In the genomic region with DNA sequence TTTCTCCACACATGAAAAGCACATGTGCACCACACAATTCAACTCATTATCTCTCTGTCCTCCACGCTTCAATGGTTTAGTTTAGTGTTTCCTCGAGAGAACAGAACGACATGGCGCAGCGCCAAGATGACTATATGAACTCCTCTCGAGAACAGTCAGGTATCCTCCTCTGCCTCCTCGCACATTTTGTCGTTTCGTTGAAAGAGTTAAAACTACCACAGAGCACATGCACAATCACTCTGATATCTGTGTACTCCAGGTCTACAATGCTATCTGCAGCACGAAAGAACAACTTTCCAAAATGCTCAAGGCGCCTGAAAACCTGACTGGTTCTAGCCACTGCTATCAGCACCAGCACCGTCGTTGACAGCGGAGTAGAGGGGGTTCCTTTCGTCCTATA, we compare ENCODE assay signal across 1 worm cellular context.
TF ChIP-seq lines count a peak whose summit lies in the region.

No protein-coding gene starts in this region.

TF ChIP-seq in whole organism, L4 larva, 104 proteins besides CTCF, POLR2A, EP300 and RAD21 (continued from another document):
- no peak for TF ChIP-seq Y75B8A.6 (GFP tag; IDR thresholded peaks at IDR 0.05; lab: Robert Waterston, UW)
- no peak for TF ChIP-seq sdz-12 (GFP tag; optimal IDR thresholded peaks at IDR 0.05; lab: Kevin White, UChicago)
- TF ChIP-seq tra-1 (GFP tag; IDR thresholded peaks at IDR 0.05; lab: Robert Waterston, UW): no peak
- TF ChIP-seq dmd-6 (GFP tag; IDR thresholded peaks at IDR 0.05; lab: Robert Waterston, UW): peak; percentile 91
- TF ChIP-seq mxl-3 (GFP tag; optimal IDR thresholded peaks at IDR 0.05; lab: Kevin White, UChicago): peak; percentile 52
- no peak for TF ChIP-seq zag-1 (tag; optimal IDR thresholded peaks at IDR 0.05; lab: Kevin White, UChicago)
- no peak for TF ChIP-seq F26F4.8 (GFP tag; conservative IDR thresholded peaks at IDR 0.05; lab: Robert Waterston, UW)
- TF ChIP-seq lin-39 (tag; optimal IDR thresholded peaks at IDR 0.05; lab: Kevin White, UChicago): no peak
- TF ChIP-seq nhr-42 (GFP tag; IDR thresholded peaks at IDR 0.05; lab: Robert Waterston, UW): no peak
- TF ChIP-seq madf-9 (GFP tag; conservative IDR thresholded peaks at IDR 0.05; lab: Robert Waterston, UW): no peak
- no peak for TF ChIP-seq dmd-8 (GFP tag; IDR thresholded peaks at IDR 0.05; lab: Robert Waterston, UW)
- TF ChIP-seq hlh-11 (tag; optimal IDR thresholded peaks at IDR 0.05; lab: Kevin White, UChicago): peak; percentile 83
- no peak for TF ChIP-seq arid-1 (GFP tag; conservative IDR thresholded peaks at IDR 0.05; lab: Robert Waterston, UW)
- no peak for TF ChIP-seq Y48G9A.11 (GFP tag; IDR thresholded peaks at IDR 0.05; lab: Robert Waterston, UW)
- TF ChIP-seq lin-15B (tag; optimal IDR thresholded peaks at IDR 0.05; lab: Kevin White, UChicago): no peak
- TF ChIP-seq R02D3.7 (tag; optimal IDR thresholded peaks at IDR 0.05; lab: Kevin White, UChicago): no peak
- TF ChIP-seq daf-8 (GFP tag; IDR thresholded peaks at IDR 0.05; lab: Robert Waterston, UW): no peak
- TF ChIP-seq aha-1 (tag; lab: Kevin White, UChicago): peak; percentile 85
- no peak for TF ChIP-seq ceh-82 (tag; optimal IDR thresholded peaks at IDR 0.05; lab: Kevin White, UChicago)
- no peak for TF ChIP-seq skn-1 (tag; optimal IDR thresholded peaks at IDR 0.05; lab: Kevin White, UChicago)
- TF ChIP-seq set-16 (GFP tag; IDR thresholded peaks at IDR 0.05; lab: Robert Waterston, UW): no peak
- no peak for TF ChIP-seq ceh-62 (tag; optimal IDR thresholded peaks at IDR 0.05; lab: Kevin White, UChicago)
- TF ChIP-seq egl-27 (tag; optimal IDR thresholded peaks at IDR 0.05; lab: Kevin White, UChicago): no peak
- TF ChIP-seq nhr-10 (tag; optimal IDR thresholded peaks at IDR 0.05; lab: Kevin White, UChicago): peak; percentile 17
- no peak for TF ChIP-seq ztf-7 (tag; optimal IDR thresholded peaks at IDR 0.05; lab: Kevin White, UChicago)
- no peak for TF ChIP-seq fos-1 (tag; optimal IDR thresholded peaks at IDR 0.05; lab: Kevin White, UChicago)
- no peak for TF ChIP-seq mes-2 (tag; optimal IDR thresholded peaks at IDR 0.05; lab: Kevin White, UChicago; ENCODE audit: poor library complexity, severe bottlenecking)
- TF ChIP-seq ceh-44 (GFP tag; IDR thresholded peaks at IDR 0.05; lab: Robert Waterston, UW): no peak
- no peak for TF ChIP-seq ama-1 (optimal IDR thresholded peaks at IDR 0.05; lab: Kevin White, UChicago)
- TF ChIP-seq mep-1 (tag; optimal IDR thresholded peaks at IDR 0.05; lab: Kevin White, UChicago): peak; percentile 21
- no peak for TF ChIP-seq vab-7 (GFP tag; IDR thresholded peaks at IDR 0.05; lab: Robert Waterston, UW)
- TF ChIP-seq madf-5 (GFP tag; IDR thresholded peaks at IDR 0.05; lab: Robert Waterston, UW): no peak
- no peak for TF ChIP-seq F49E8.2 (tag; optimal IDR thresholded peaks at IDR 0.05; lab: Kevin White, UChicago; ENCODE audit: borderline replicate concordance)
- TF ChIP-seq nhr-25 (tag; optimal IDR thresholded peaks at IDR 0.05; lab: Kevin White, UChicago; ENCODE audit: borderline replicate concordance, insufficient read depth): no peak
- TF ChIP-seq gei-8 (GFP tag; optimal IDR thresholded peaks at IDR 0.05; lab: Kevin White, UChicago): peak; percentile 12
- no peak for TF ChIP-seq lin-29 (GFP tag; IDR thresholded peaks at IDR 0.05; lab: Robert Waterston, UW)
- TF ChIP-seq zfp-3 (GFP tag; conservative IDR thresholded peaks at IDR 0.05; lab: Robert Waterston, UW): no peak
- TF ChIP-seq hlh-30 (tag; optimal IDR thresholded peaks at IDR 0.05; lab: Kevin White, UChicago; ENCODE audit: insufficient read depth): peak; percentile 37
- no peak for TF ChIP-seq nhr-237 (tag; optimal IDR thresholded peaks at IDR 0.05; lab: Kevin White, UChicago)
- TF ChIP-seq Y5F2A.4 (GFP tag; optimal IDR thresholded peaks at IDR 0.05; lab: Kevin White, UChicago): no peak
- TF ChIP-seq ctbp-1 (GFP tag; IDR thresholded peaks at IDR 0.05; lab: Robert Waterston, UW): 0 out of 2 replicates have a peak, but pooled peaks have one; percentile 39
- no peak for TF ChIP-seq dpl-1 (GFP tag; optimal IDR thresholded peaks at IDR 0.05; lab: Kevin White, UChicago)
- TF ChIP-seq nhr-28 (tag; optimal IDR thresholded peaks at IDR 0.05; lab: Kevin White, UChicago): peak; percentile 27
- 0 out of 2 replicates have a peak, but pooled peaks have one; percentile 17 for TF ChIP-seq hmg-1.1 (GFP tag; IDR thresholded peaks at IDR 0.05; lab: Robert Waterston, UW)
- TF ChIP-seq ZK337.2 (GFP tag; IDR thresholded peaks at IDR 0.05; lab: Robert Waterston, UW): no peak
- TF ChIP-seq zfp-2 (tag; optimal IDR thresholded peaks at IDR 0.05; lab: Kevin White, UChicago): no peak
- TF ChIP-seq ceh-28 (tag; optimal IDR thresholded peaks at IDR 0.05; lab: Kevin White, UChicago): no peak
- TF ChIP-seq spr-1 (tag; optimal IDR thresholded peaks at IDR 0.05; lab: Kevin White, UChicago): no peak
- no peak for TF ChIP-seq unc-62 (GFP tag; optimal IDR thresholded peaks at IDR 0.05 in 1 of 2; lab: Kevin White, UChicago)
- TF ChIP-seq unc-62 (tag; optimal IDR thresholded peaks at IDR 0.05; lab: Kevin White, UChicago): no peak
- TF ChIP-seq T20F7.1 (GFP tag; optimal IDR thresholded peaks at IDR 0.05; lab: Kevin White, UChicago): no peak
- TF ChIP-seq php-3 (GFP tag; IDR thresholded peaks at IDR 0.05; lab: Robert Waterston, UW): peak; percentile 74; the same call in 1 of the 2 replicates
- TF ChIP-seq saeg-2 (GFP tag; IDR thresholded peaks at IDR 0.05; lab: Robert Waterston, UW): no peak
- peak; percentile 6 for TF ChIP-seq zip-2 (tag; optimal IDR thresholded peaks at IDR 0.05; lab: Kevin White, UChicago)
- peak; percentile 72 for TF ChIP-seq dve-1 (tag; optimal IDR thresholded peaks at IDR 0.05; lab: Kevin White, UChicago; ENCODE audit: insufficient read depth)
